Fruit fly (Drosophila melanogaster) whole organism, prepupa: ENCODE results near the gene neb.

Source experiments
- Blimp-1 ChIP-seq: fragments of 200-800 bp; sonication (Bioruptor generic); optimal IDR thresholded peaks from 3 replicates; lab custom pipeline; 2017; ENCODE audit warnings: missing biosample characterization, missing genetic modification characterization, mild to moderate bottlenecking, moderate library complexity, missing genetic modification reagents
- Gug ChIP-seq: fragments of 200-800 bp; sonication (Bioruptor generic); IDR thresholded peaks from 2 replicates; pipeline ENCODE4 v1.3.6; 2022; ENCODE audit warnings: missing biosample characterization, missing genetic modification characterization
- Sox102F ChIP-seq: fragments of 200-800 bp; sonication (Bioruptor generic); optimal IDR thresholded peaks from 2 replicates; lab custom pipeline; 2016; ENCODE audit warnings: missing biosample characterization, mild to moderate bottlenecking, missing genetic modification characterization

DNA sequence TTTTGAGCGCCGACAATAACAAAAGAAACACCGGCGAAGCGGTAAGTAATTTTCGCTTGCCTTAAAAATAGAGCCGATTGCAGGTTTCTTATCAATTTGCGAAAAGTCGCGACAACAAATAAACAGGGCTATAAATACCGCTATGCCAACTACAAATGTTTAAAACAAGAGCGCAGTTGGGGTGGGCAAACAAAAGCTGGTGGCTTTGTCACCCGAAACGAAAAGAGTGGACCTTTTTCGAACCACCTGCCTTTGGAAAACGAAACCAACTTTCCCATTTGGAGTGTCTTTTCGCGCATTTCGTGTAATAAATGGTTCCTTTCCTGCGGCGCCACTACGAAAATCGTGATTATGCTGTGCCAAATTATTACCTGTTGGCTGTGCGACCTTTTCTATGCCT lies 22.6 kb downstream of the neb start:
- TF ChIP-seq Sox102F (GFP tag; lab: Kevin White, UChicago) = no peak
- no peak for TF ChIP-seq Gug
- TF ChIP-seq Blimp-1 (GFP tag; lab: Kevin White, UChicago) = no peak
